Worm (Caenorhabditis elegans) whole organism, L4/young adult: Measurements from ENCODE around the gene sri-66.

ENCODE experiments used
- W03F9.2 ChIP-seq: fragments of 150-350 bp; optimal IDR thresholded peaks from 2 replicates; lab custom pipeline; 2014; ENCODE audit warnings: missing biosample characterization, missing genetic modification characterization
- dao-5 ChIP-seq: sonication (generic microtip); optimal IDR thresholded peaks from 2 replicates; lab custom pipeline; 2016; ENCODE audit warnings: missing genotype, missing genetic modification characterization, moderate library complexity, missing compliant biosample characterization
- him-1 ChIP-seq: sonication (generic microtip); optimal IDR thresholded peaks from 2 replicates; lab custom pipeline; 2016; ENCODE audit warnings: missing genotype, missing genetic modification reagents, missing genetic modification characterization, missing compliant biosample characterization

Gene sri-66

DNA sequence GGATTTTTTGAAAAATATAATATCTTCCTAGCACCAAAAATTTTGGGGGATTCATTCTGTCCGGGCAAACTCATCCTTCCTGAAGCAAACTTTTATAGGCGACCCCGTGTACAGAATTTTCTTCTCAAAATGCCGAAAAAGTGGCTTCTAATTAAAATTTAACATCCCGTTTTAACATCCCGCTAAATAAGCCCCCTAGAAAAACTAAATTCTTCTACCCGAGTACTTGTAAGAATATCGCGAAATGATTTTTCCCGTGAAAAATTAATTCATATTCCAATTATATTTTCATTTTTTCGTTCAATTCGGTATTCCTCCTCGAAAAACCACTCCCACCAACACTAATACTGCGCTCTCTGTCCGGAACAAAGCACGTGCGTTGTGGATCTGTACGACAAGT is 8.8 kb downstream of the sri-66 start, which contains the start of gene T05E12.8:
T05E12.8 (plus strand) TSS at position 301 of the 400 bp plus-strand sequence.
- TF ChIP-seq W03F9.2 (tag; lab: Kevin White, UChicago) (no peak), him-1 (no peak), dao-5 (tag; lab: Kevin White, UChicago) (no peak)

DNA sequence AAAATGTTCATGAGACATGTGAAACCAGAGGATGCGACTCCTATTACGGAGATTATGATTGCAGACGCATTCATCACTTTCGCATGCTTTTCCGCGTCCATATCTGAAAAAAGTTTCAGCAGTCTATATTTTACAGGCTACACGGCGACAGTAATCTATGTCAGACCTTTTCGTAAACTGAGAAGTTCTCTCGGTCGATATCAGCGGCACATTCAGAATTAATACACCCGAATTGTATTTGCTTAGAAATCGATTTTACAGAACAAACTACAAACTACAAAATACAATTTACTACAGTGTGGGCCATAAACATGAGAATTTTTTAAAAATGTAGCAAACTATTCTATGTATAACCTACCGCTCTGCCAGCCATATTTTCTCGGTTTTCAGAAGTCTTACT is 11.5 kb downstream of the sri-66 start, which contains the start of gene srbc-14:
srbc-14 (minus strand) TSS at position 101 of the 400 bp plus-strand sequence.
- no peak for TF ChIP-seq W03F9.2 (tag; lab: Kevin White, UChicago)
- no peak for TF ChIP-seq dao-5 (tag; lab: Kevin White, UChicago)
- no peak for TF ChIP-seq him-1

DNA sequence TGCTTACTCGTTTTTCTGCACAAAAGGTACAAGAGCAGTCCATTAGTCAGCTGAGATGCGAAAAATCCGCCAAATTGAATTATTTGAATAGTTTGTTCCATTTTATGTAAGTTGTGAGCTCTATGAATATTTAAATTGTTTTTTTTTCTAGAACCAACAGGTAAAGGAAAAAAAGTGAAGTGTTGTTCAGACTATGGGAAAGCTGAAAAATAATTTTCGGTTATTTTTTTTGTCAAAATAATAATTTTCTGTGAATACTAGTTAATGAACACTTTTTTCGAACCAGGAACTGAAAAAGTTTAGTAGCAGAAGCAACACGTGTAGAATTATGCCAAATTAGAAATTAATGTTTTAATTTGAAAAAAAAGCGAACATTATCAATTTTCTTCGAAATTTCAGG is 15.8 kb downstream of the sri-66 start, which contains the start of gene str-125:
str-125 (minus strand) TSS at position 101 of the 400 bp plus-strand sequence.
- TF ChIP-seq him-1 (no peak), W03F9.2 (tag; lab: Kevin White, UChicago) (no peak), dao-5 (tag; lab: Kevin White, UChicago) (no peak)

DNA sequence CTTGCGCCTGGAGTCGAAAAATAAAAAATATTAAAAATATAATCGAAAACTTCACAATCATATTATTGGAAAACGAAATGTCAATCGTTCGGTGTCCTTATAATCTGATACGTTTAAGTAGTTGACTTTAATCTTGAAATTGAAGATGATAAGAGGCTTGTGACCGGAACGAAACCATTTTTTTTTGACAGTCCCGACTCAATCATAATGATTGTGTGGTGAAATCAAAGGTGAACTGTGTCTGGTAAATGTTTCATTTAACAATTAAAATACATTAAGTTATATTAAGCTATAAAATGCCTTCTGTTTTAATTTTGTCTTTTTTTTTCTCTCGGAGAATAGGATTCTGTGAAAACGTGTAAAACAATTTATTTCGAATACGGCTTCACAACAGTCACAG is 17.8 kb downstream of the sri-66 start, which contains the start of gene T05E12.3:
T05E12.3 (minus strand) TSS at position 101 of the 400 bp plus-strand sequence.
- TF ChIP-seq him-1 = no peak
- no peak for TF ChIP-seq W03F9.2 (tag; lab: Kevin White, UChicago)
- no peak for TF ChIP-seq dao-5 (tag; lab: Kevin White, UChicago)

DNA sequence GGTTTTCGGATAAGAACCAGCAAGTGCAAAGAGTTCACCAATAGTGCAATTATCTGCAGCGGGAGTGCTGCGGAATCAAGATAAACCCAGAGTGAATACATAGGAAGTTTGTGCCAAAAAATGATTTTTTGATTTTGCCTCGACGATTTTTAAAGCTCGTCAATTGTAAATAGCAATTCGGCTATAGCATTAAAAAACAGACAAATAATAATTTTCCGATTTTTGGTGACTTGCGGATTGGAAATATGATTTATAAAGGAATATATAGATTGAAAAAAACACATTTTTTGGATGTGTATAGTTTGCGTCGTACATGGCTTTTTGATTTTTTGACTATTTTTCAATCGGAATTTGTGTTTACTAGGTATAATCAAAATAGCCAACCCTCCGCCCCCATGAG is 19.7 kb downstream of the sri-66 start, which contains the start of gene srw-20:
srw-20 (minus strand) TSS at position 101 of the 400 bp plus-strand sequence.
- TF ChIP-seq W03F9.2 (tag; lab: Kevin White, UChicago) (no peak), dao-5 (tag; lab: Kevin White, UChicago) (no peak), him-1 (no peak)

ce11 chrV:17082718-17083117 is 22.6 kb downstream of the sri-66 start, which contains the start of gene T05E12.9:
TSS of gene T05E12.9 (minus strand) at chrV:17082818.
- no peak for TF ChIP-seq him-1
- TF ChIP-seq dao-5 (tag; lab: Kevin White, UChicago) = no peak

DNA sequence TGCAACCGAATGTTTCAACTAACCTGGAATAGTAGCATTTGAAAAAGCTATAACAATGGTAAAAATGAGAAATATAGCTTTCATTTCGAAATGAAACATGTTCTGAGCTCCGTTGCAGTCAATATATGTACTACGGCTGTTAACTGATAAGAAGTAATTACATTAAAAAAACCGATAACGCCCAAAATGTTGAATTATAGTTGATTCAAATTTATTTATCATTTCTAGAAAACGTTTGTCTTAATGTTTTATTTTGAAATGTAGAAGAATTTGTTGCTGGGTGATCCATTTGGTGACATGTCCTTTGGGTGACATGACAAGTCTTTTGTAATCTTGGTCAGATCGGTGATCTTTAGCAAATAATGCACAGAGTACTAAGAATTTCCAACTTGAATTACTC is 29.3 kb downstream of the sri-66 start, which contains the start of gene T05E12.6:
T05E12.6 (minus strand) TSS at position 101 of the 400 bp plus-strand sequence.
- TF ChIP-seq him-1 = no peak
- no peak for TF ChIP-seq W03F9.2 (tag; lab: Kevin White, UChicago)
- no peak for TF ChIP-seq dao-5 (tag; lab: Kevin White, UChicago)

- TF ChIP-seq dao-5 (tag; lab: Kevin White, UChicago) = no peak
- TF ChIP-seq him-1 = no peak
- TF ChIP-seq W03F9.2 (tag; lab: Kevin White, UChicago) = no peak
These were observed 29.9 kb downstream of the sri-66 start, which contains the start of gene srh-237 for ce11 chrV:17089931-17090429. TSS of gene srh-237 (plus strand) at chrV:17090379.

DNA sequence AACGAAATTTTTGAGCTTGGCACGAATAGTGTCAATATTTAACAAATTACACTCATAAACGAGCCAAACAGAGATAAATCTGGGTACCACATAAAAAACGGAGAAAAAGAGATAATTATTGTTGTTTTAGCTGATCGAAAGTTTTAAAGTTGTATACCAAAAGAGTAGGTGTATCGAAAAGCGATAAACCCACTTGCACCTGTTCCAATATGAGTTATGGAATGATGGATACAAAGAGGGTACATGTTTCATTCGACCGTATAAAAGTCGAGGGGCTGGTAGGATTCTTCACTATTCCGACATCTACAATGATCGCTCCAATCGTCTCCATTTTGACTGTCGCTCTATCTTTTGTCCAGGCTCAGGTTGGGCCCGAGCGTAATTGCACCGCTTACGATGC is 32.2 kb downstream of the sri-66 start, which contains the start of gene ZK218.1:
ZK218.1 (plus strand) TSS at position 301 of the 400 bp plus-strand sequence.
- no peak for TF ChIP-seq him-1

ce11 chrV:17094568-17094967 is 34.5 kb downstream of the sri-66 start:
- TF ChIP-seq him-1 (no peak), W03F9.2 (tag; lab: Kevin White, UChicago) (no peak), dao-5 (tag; lab: Kevin White, UChicago) (no peak)

DNA sequence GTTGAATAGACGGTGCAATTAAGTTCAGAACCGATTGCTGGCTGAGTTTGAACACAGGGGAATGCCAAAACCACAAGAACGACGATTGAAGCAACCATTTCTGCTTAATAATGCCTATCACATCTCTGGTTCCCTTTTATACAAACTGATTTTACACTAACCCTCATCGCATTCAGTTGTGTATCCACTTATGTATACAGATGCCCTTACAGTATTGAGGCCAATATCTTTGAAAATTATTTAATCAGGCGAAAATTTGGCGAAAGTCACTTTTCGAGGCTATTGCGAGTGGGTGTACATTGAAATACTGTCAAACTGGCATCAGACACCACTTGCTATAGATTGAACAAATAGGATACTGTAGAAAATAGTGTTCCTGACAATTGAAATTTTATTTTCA is 38.6 kb downstream of the sri-66 start, which contains the start of the genes ZK218.3 and ZK218.4:
ZK218.3 (minus strand) TSS at position 101 of the 400 bp plus-strand sequence.
ZK218.4 (plus strand) TSS at position 186 of the 400 bp plus-strand sequence.
- TF ChIP-seq him-1 (no peak), dao-5 (tag; lab: Kevin White, UChicago) (no peak), W03F9.2 (tag; lab: Kevin White, UChicago) (no peak)

DNA sequence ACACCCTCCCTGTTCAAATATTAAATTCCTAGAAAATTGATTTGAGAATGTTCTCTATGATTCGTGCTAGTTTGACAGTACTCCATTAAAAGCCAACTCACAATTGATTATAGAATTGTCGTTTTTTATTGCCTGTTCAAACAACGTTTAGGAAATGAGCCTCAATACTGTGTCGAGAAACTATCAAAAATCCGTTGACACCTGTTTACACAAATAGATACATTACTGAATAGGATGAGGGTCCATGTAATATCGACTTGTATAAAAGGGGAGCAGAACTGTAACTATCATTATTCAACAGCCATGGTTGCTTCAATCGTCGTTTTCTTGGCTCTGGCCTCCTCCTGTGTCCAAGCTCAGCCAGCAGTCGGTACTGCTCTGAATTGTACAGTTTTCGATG is 40.7 kb downstream of the sri-66 start, which contains the start of gene ZK218.5:
ZK218.5 (plus strand) TSS at position 301 of the 400 bp plus-strand sequence.
- TF ChIP-seq W03F9.2 (tag; lab: Kevin White, UChicago) (no peak), him-1 (no peak), dao-5 (tag; lab: Kevin White, UChicago) (no peak)

DNA sequence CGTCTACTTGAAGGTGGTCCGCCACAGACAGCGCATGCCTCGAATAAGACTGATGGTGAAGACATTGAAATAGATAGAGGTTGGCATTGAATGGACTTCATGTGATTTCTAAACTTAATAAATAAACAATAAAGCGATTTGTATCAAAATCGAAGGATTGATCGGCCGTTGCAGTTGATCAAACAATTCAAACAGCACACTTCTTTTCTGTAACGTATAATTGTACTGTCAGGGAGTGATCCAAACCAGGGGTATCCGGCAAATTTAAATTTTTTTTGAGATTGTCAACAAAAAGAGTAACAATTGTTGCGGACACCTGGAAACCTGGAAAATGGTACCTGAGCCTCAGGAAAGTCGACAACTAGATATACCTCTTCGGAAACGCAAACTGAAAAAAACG is 44.4 kb downstream of the sri-66 start, which contains the start of gene nhr-248:
nhr-248 (minus strand) TSS at position 101 of the 400 bp plus-strand sequence.
- TF ChIP-seq dao-5 (tag; lab: Kevin White, UChicago) = no peak

- TF ChIP-seq W03F9.2 (tag; lab: Kevin White, UChicago) = no peak
- no peak for TF ChIP-seq him-1
- no peak for TF ChIP-seq dao-5 (tag; lab: Kevin White, UChicago)
These were observed 45.4 kb downstream of the sri-66 start, which contains the start of gene ZK218.7 for ce11 chrV:17105483-17105882. TSS of gene ZK218.7 (plus strand) at chrV:17105783.
